Worm (Caenorhabditis elegans) whole organism, midembryonic: ENCODE data around the gene F37B4.10.

ENCODE experiments used
- T22C8.4 ChIP-seq: fragments of 200-800 bp; sonication (Bioruptor generic); IDR thresholded peaks from 2 replicates; pipeline ENCODE4 v1.3.6; 2022; ENCODE audit warnings: missing genetic modification characterization, missing compliant biosample characterization
- flt-1 ChIP-seq: fragments of 200-800 bp; sonication (Bioruptor generic); IDR thresholded peaks from 2 replicates; pipeline ENCODE4 v1.3.6; 2022; ENCODE audit warnings: missing genetic modification characterization, missing compliant biosample characterization
- klf-2 ChIP-seq: fragments of 200-800 bp; sonication (Bioruptor generic); conservative IDR thresholded peaks from 2 replicates; pipeline ENCODE4 v1.3.6; 2022; ENCODE audit warnings: missing genetic modification reagents, missing genetic modification characterization, missing compliant biosample characterization
- med-1 ChIP-seq: sonication (generic microtip); optimal IDR thresholded peaks from 2 replicates; lab custom pipeline; 2017; ENCODE audit warnings: missing genetic modification characterization, mild to moderate bottlenecking, missing compliant biosample characterization, antibody characterized with exemption, missing genetic modification reagents; ENCODE audit not compliant: insufficient read depth
- ref-1 ChIP-seq: fragments of 200-800 bp; sonication (Bioruptor generic); conservative IDR thresholded peaks from 2 replicates; pipeline ENCODE4 v1.3.6; 2022; ENCODE audit warnings: missing genetic modification reagents, missing genetic modification characterization, missing compliant biosample characterization
- tab-1 ChIP-seq: fragments of 200-800 bp; sonication (Bioruptor generic); IDR thresholded peaks from 2 replicates; pipeline ENCODE4 v1.3.6; 2022; ENCODE audit warnings: missing genetic modification characterization, missing compliant biosample characterization
- ztf-23 ChIP-seq: fragments of 200-800 bp; sonication (Bioruptor generic); IDR thresholded peaks from 2 replicates; pipeline ENCODE4 v1.3.6; 2022; ENCODE audit warnings: missing genetic modification reagents, missing genetic modification characterization, missing compliant biosample characterization

DNA sequence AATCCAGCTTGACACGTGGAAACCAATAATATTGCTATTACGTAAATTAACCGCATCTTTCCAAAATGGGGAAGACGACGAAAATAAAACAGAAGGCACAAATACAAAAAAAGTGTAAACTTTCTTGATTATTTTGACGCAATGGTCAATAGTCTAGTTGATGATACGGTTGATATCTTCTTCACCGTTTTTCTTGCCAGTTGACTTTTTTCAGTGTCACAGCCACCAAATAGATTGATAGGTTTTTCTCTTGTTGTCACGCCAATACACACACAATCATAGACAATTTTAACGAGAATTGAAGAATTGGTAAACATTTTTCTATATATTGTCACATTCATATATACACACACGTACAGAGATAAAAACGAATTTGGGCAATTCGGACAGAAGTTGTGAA is 32.1 kb upstream of the F37B4.10 start, which contains the start of gene zmp-3:
- no peak for TF ChIP-seq klf-2 (GFP tag; lab: Robert Waterston, UW)
- no peak for TF ChIP-seq flt-1 (GFP tag; lab: Robert Waterston, UW)
- no peak for TF ChIP-seq tab-1
- no peak for TF ChIP-seq T22C8.4 (GFP tag; lab: Robert Waterston, UW)
- TF ChIP-seq med-1 (GFP tag; lab: Kevin White, UChicago) = no peak
- TF ChIP-seq ztf-23 (GFP tag; lab: Robert Waterston, UW) = no peak
- TF ChIP-seq ref-1 (GFP tag; lab: Robert Waterston, UW) = no peak
